Worm (Caenorhabditis elegans) whole organism, early embryonic: ENCODE measurements around the gene T05A8.2.

Experiments used
- B0310.2 ChIP-seq: sonication (generic microtip); optimal IDR thresholded peaks from 2 replicates; lab custom pipeline; 2016; ENCODE audit warnings: mild to moderate bottlenecking, missing genetic modification characterization, missing compliant biosample characterization
- F13C5.2 ChIP-seq: sonication (generic microtip); optimal IDR thresholded peaks from 2 replicates; lab custom pipeline; 2017; ENCODE audit warnings: mild to moderate bottlenecking, missing genetic modification characterization, inconsistent platforms, missing compliant biosample characterization
- aly-1 ChIP-seq: sonication (generic microtip); optimal IDR thresholded peaks from 2 replicates; lab custom pipeline; 2016; ENCODE audit warnings: missing genetic modification characterization, missing compliant biosample characterization
- ama-1 ChIP-seq: fragments of 150-350 bp; optimal IDR thresholded peaks from 2 replicates; lab custom pipeline; 2014
- ceh-13 ChIP-seq: fragments of 200-800 bp; sonication (Bioruptor generic); optimal IDR thresholded peaks from 2 replicates; lab custom pipeline; 2018; ENCODE audit warnings: mild to moderate bottlenecking, missing genetic modification characterization, missing compliant biosample characterization
- ceh-36 ChIP-seq: sonication (generic microtip); optimal IDR thresholded peaks from 2 replicates; lab custom pipeline; 2016; ENCODE audit warnings: missing genetic modification characterization, inconsistent platforms, missing compliant biosample characterization
- ets-7 ChIP-seq: sonication (generic microtip); optimal IDR thresholded peaks from 2 replicates; lab custom pipeline; 2016; ENCODE audit warnings: missing genotype, missing genetic modification characterization, missing compliant biosample characterization
- flt-1 ChIP-seq: fragments of 200-800 bp; sonication (Bioruptor generic); IDR thresholded peaks from 2 replicates; pipeline ENCODE4 v1.3.6; 2022; ENCODE audit warnings: missing genetic modification characterization, missing compliant biosample characterization
- hmbx-1 ChIP-seq: sonication (generic microtip); optimal IDR thresholded peaks from 2 replicates; lab custom pipeline; 2016; ENCODE audit warnings: mild to moderate bottlenecking, missing genetic modification characterization, missing compliant biosample characterization
- hmg-4 ChIP-seq: fragments of 200-800 bp; sonication (Bioruptor generic); optimal IDR thresholded peaks from 2 replicates; lab custom pipeline; 2018; ENCODE audit warnings: mild to moderate bottlenecking, missing genetic modification characterization, missing compliant biosample characterization
- hnd-1 ChIP-seq: sonication (generic microtip); optimal IDR thresholded peaks from 2 replicates; lab custom pipeline; 2016; ENCODE audit warnings: missing genetic modification characterization, missing compliant biosample characterization
- pes-1 ChIP-seq: fragments of 200-800 bp; sonication (Bioruptor generic); IDR thresholded peaks from 2 replicates; pipeline ENCODE4 v1.3.6; 2022; ENCODE audit warnings: missing genetic modification reagents, missing genetic modification characterization, missing compliant biosample characterization
- scrt-1 ChIP-seq: fragments of 200-800 bp; sonication (Bioruptor generic); IDR thresholded peaks from 2 replicates; pipeline ENCODE4 v1.3.6; 2022; ENCODE audit warnings: missing genetic modification characterization, missing compliant biosample characterization
- sea-1 ChIP-seq: fragments of 200-800 bp; sonication (Bioruptor generic); conservative IDR thresholded peaks from 2 replicates; pipeline ENCODE4 v1.3.6; 2022; ENCODE audit warnings: missing genetic modification characterization, missing compliant biosample characterization
- tbx-11 ChIP-seq: fragments of 200-800 bp; sonication (Bioruptor generic); IDR thresholded peaks from 2 replicates; pipeline ENCODE4 v1.3.6; 2022; ENCODE audit warnings: missing genetic modification characterization, missing compliant biosample characterization
- tbx-37 ChIP-seq: fragments of 200-800 bp; sonication (Bioruptor generic); conservative IDR thresholded peaks from 2 replicates; pipeline ENCODE4 v1.3.6; 2022; ENCODE audit warnings: missing genetic modification reagents, missing genetic modification characterization, missing compliant biosample characterization
- tra-4 ChIP-seq: sonication (generic microtip); optimal IDR thresholded peaks from 2 replicates; lab custom pipeline; 2017; ENCODE audit warnings: missing genetic modification characterization, missing compliant biosample characterization

T05A8.2 gene

ce11 chrII:2707872-2708271, 2.9 kb downstream of the T05A8.2 start, which contains the start of gene Y47G7B.2:
Y47G7B.2 (minus strand) TSS chrII:2708014.
- TF ChIP-seq B0310.2 (tag; lab: Kevin White, UChicago) (no peak), ama-1 (no peak), sea-1 (GFP tag; lab: Robert Waterston, UW) (no peak)

- no peak for TF ChIP-seq hmg-4 (GFP tag; lab: Kevin White, UChicago)
Measured at ce11 chrII:2705200-2705599, 5.6 kb downstream of the T05A8.2 start, which contains the start of gene srh-128. srh-128 (minus strand) TSS chrII:2705300.

- TF ChIP-seq tra-4 (tag; lab: Kevin White, UChicago), result no peak
- no peak for TF ChIP-seq pes-1 (GFP tag; lab: Robert Waterston, UW)
Measured at ce11 chrII:2702757-2703156, 8.1 kb downstream of the T05A8.2 start, which contains the start of gene sri-60. sri-60 (minus strand) TSS chrII:2702857.

- TF ChIP-seq tra-4 (tag; lab: Kevin White, UChicago), result no peak
Measured at ce11 chrII:2700229-2700628, 10.6 kb downstream of the T05A8.2 start, which contains the start of gene sri-61. sri-61 (minus strand) TSS chrII:2700329.

ce11 chrII:2698378-2698777, 12.4 kb downstream of the T05A8.2 start, which contains the start of gene sri-62:
sri-62 (minus strand) TSS chrII:2698478.
- TF ChIP-seq ama-1 (no peak), scrt-1 (GFP tag; lab: Robert Waterston, UW) (no peak), B0310.2 (tag; lab: Kevin White, UChicago) (no peak), tbx-11 (GFP tag; lab: Robert Waterston, UW) (no peak), ceh-36 (tag; lab: Kevin White, UChicago) (no peak), F13C5.2 (no peak), ceh-13 (GFP tag; lab: Kevin White, UChicago) (no peak), hmg-4 (GFP tag; lab: Kevin White, UChicago) (no peak), pes-1 (GFP tag; lab: Robert Waterston, UW) (no peak), sea-1 (GFP tag; lab: Robert Waterston, UW) (no peak), tra-4 (tag; lab: Kevin White, UChicago) (no peak), aly-1 (no peak), ets-7 (tag; lab: Kevin White, UChicago) (no peak), hnd-1 (no peak), flt-1 (GFP tag; lab: Robert Waterston, UW) (no peak), hmbx-1 (tag; lab: Kevin White, UChicago) (no peak), tbx-37 (GFP tag; lab: Robert Waterston, UW) (no peak)

- TF ChIP-seq hnd-1 (no peak), aly-1 (no peak), pes-1 (GFP tag; lab: Robert Waterston, UW) (no peak), ceh-36 (tag; lab: Kevin White, UChicago) (no peak), ets-7 (tag; lab: Kevin White, UChicago) (no peak), tbx-37 (GFP tag; lab: Robert Waterston, UW) (no peak), hmg-4 (GFP tag; lab: Kevin White, UChicago) (no peak), tra-4 (tag; lab: Kevin White, UChicago) (no peak), scrt-1 (GFP tag; lab: Robert Waterston, UW) (no peak), hmbx-1 (tag; lab: Kevin White, UChicago) (no peak), tbx-11 (GFP tag; lab: Robert Waterston, UW) (no peak), F13C5.2 (no peak), sea-1 (GFP tag; lab: Robert Waterston, UW) (no peak), flt-1 (GFP tag; lab: Robert Waterston, UW) (no peak), ceh-13 (GFP tag; lab: Kevin White, UChicago) (no peak), B0310.2 (tag; lab: Kevin White, UChicago) (no peak), ama-1 (no peak)
Measured at ce11 chrII:2695079-2695478, 15.7 kb downstream of the T05A8.2 start.

ce11 chrII:2692476-2692875, 18.3 kb downstream of the T05A8.2 start, which contains the start of gene set-11:
set-11 (minus strand) TSS chrII:2692576.
- TF ChIP-seq ets-7 (tag; lab: Kevin White, UChicago), result no peak
- no peak for TF ChIP-seq hnd-1
- TF ChIP-seq flt-1 (GFP tag; lab: Robert Waterston, UW), result no peak
- TF ChIP-seq ceh-36 (tag; lab: Kevin White, UChicago), result no peak
- no peak for TF ChIP-seq pes-1 (GFP tag; lab: Robert Waterston, UW)
- no peak for TF ChIP-seq sea-1 (GFP tag; lab: Robert Waterston, UW)
- no peak for TF ChIP-seq ceh-13 (GFP tag; lab: Kevin White, UChicago)
- no peak for TF ChIP-seq F13C5.2
- TF ChIP-seq B0310.2 (tag; lab: Kevin White, UChicago), result no peak
- no peak for TF ChIP-seq hmg-4 (GFP tag; lab: Kevin White, UChicago)
- no peak for TF ChIP-seq scrt-1 (GFP tag; lab: Robert Waterston, UW)
- TF ChIP-seq hmbx-1 (tag; lab: Kevin White, UChicago), result no peak
- TF ChIP-seq ama-1, result no peak
- no peak for TF ChIP-seq tbx-37 (GFP tag; lab: Robert Waterston, UW)
- TF ChIP-seq tra-4 (tag; lab: Kevin White, UChicago), result no peak
- no peak for TF ChIP-seq tbx-11 (GFP tag; lab: Robert Waterston, UW)

ce11 chrII:2690080-2690479, 20.7 kb downstream of the T05A8.2 start, which contains the start of gene nspf-3:
nspf-3 (minus strand) TSS chrII:2690180.
- TF ChIP-seq aly-1, result no peak
- no peak for TF ChIP-seq F13C5.2
- TF ChIP-seq flt-1 (GFP tag; lab: Robert Waterston, UW), result no peak
- no peak for TF ChIP-seq hmbx-1 (tag; lab: Kevin White, UChicago)
- no peak for TF ChIP-seq scrt-1 (GFP tag; lab: Robert Waterston, UW)
- TF ChIP-seq ceh-36 (tag; lab: Kevin White, UChicago), result no peak
- TF ChIP-seq ceh-13 (GFP tag; lab: Kevin White, UChicago), result no peak
- TF ChIP-seq tbx-37 (GFP tag; lab: Robert Waterston, UW), result no peak
- TF ChIP-seq hnd-1, result no peak
- no peak for TF ChIP-seq B0310.2 (tag; lab: Kevin White, UChicago)
- no peak for TF ChIP-seq pes-1 (GFP tag; lab: Robert Waterston, UW)
- no peak for TF ChIP-seq ama-1
- TF ChIP-seq tra-4 (tag; lab: Kevin White, UChicago), result no peak
- TF ChIP-seq sea-1 (GFP tag; lab: Robert Waterston, UW), result no peak
- no peak for TF ChIP-seq ets-7 (tag; lab: Kevin White, UChicago)
- no peak for TF ChIP-seq tbx-11 (GFP tag; lab: Robert Waterston, UW)
- TF ChIP-seq hmg-4 (GFP tag; lab: Kevin White, UChicago), result no peak
